Worm (Caenorhabditis elegans) whole organism, L2 larva: ENCODE results near the gene F53H4.6.

Source experiments
- F13H6.1 ChIP-seq: sonication (generic microtip); optimal IDR thresholded peaks from 2 replicates; lab custom pipeline; 2016; ENCODE audit warnings: missing genetic modification characterization, missing compliant biosample characterization
- R02D3.7 ChIP-seq: fragments of 150-350 bp; optimal IDR thresholded peaks from 2 replicates; lab custom pipeline; 2014; ENCODE audit warnings: missing biosample characterization, missing genetic modification characterization
- ama-1 ChIP-seq: fragments of 150-350 bp; optimal IDR thresholded peaks from 2 replicates; lab custom pipeline; 2018; ENCODE audit warnings: inconsistent platforms
- ceh-82 ChIP-seq: fragments of 150-350 bp; optimal IDR thresholded peaks from 2 replicates; lab custom pipeline; 2014; ENCODE audit warnings: missing biosample characterization, missing genetic modification characterization
- egl-27 ChIP-seq: sonication (generic microtip); optimal IDR thresholded peaks from 3 replicates; lab custom pipeline; 2017; ENCODE audit warnings: missing biosample characterization, missing genetic modification reagents, missing genetic modification characterization
- fos-1 ChIP-seq: fragments of 150-350 bp; optimal IDR thresholded peaks from 2 replicates; lab custom pipeline; 2014; ENCODE audit warnings: missing biosample characterization, missing genetic modification characterization
- lin-39 ChIP-seq: fragments of 150-350 bp; optimal IDR thresholded peaks from 2 replicates; lab custom pipeline; 2014; ENCODE audit warnings: missing biosample characterization, missing genetic modification reagents, missing genetic modification characterization
- lsy-2 ChIP-seq, 2 experiments: fragments of 150-350 bp in 1 of 2; sonication (generic microtip) in 1 of 2; optimal IDR thresholded peaks; 2 replicates each; lab custom pipeline; 2014 to 2017; ENCODE audit warnings: missing biosample characterization in 2 of 2, missing genetic modification characterization in 2 of 2
- nhr-6 ChIP-seq: fragments of 150-350 bp; optimal IDR thresholded peaks from 2 replicates; lab custom pipeline; 2014; ENCODE audit warnings: missing biosample characterization, missing genetic modification characterization
- sma-3 ChIP-seq: sonication (generic microtip); optimal IDR thresholded peaks from 2 replicates; lab custom pipeline; 2016; ENCODE audit warnings: missing genetic modification reagents, missing genetic modification characterization, missing compliant biosample characterization
- unc-39 ChIP-seq: fragments of 150-350 bp; optimal IDR thresholded peaks from 2 replicates; lab custom pipeline; 2014; ENCODE audit warnings: missing biosample characterization, missing genetic modification characterization
- unc-62 ChIP-seq: fragments of 150-350 bp; optimal IDR thresholded peaks from 2 replicates; lab custom pipeline; 2014; ENCODE audit warnings: missing biosample characterization, missing genetic modification reagents, missing genetic modification characterization
- ztf-1 ChIP-seq: fragments of 200-800 bp; sonication (Bioruptor generic); conservative IDR thresholded peaks from 2 replicates; pipeline ENCODE4 v1.3.6; 2022; ENCODE audit warnings: missing genetic modification characterization, missing compliant biosample characterization

- TF ChIP-seq egl-27 (no peak), fos-1 (tag; lab: Kevin White, UChicago) (peak; percentile 9), R02D3.7 (tag; lab: Kevin White, UChicago) (peak; percentile 96), F13H6.1 (tag; lab: Kevin White, UChicago) (peak; percentile 85), lsy-2 (tag; optimal IDR thresholded peaks at IDR 0.05; lab: Kevin White, UChicago) (peak; percentile 77 to 92), lin-39 (tag; lab: Kevin White, UChicago) (no peak), sma-3 (GFP tag; lab: Kevin White, UChicago) (peak; percentile 88), ztf-1 (no peak), unc-62 (GFP tag; lab: Kevin White, UChicago) (no peak), nhr-6 (tag; lab: Kevin White, UChicago) (peak; percentile 61), unc-39 (tag; lab: Kevin White, UChicago) (no peak), ceh-82 (no peak), ama-1 (lab: Kevin White, UChicago) (no peak)
Measured at ce11 chrX:15849397-15849935, 10.9 kb downstream of the F53H4.6 start, which contains the start of gene acl-1.
